Worm (Caenorhabditis elegans): ENCODE data around the gene snu-66.

Gene snu-66

ce11 chrV:7575563-7575962 is at the start of gene snu-66, which contains the start of gene ints-9:
Gene snu-66, minus strand, starts transcription at chrV:7575670.
Gene ints-9, plus strand, starts transcription at chrV:7575802.
- TF ChIP-seq crh-2 (tag; optimal IDR thresholded peaks at IDR 0.05): peak; percentile 51
- TF ChIP-seq gmeb-1 (tag; optimal IDR thresholded peaks at IDR 0.05): peak; percentile 82
- TF ChIP-seq blmp-1 (tag; optimal IDR thresholded peaks at IDR 0.05; ENCODE audit: insufficient read depth): no peak
- TF ChIP-seq ztf-1 (GFP tag; conservative IDR thresholded peaks at IDR 0.05): no peak
- TF ChIP-seq C34F6.9 (tag; optimal IDR thresholded peaks at IDR 0.05): peak; percentile 86
- TF ChIP-seq unc-39 (tag; optimal IDR thresholded peaks at IDR 0.05): no peak
- no peak for TF ChIP-seq mbf-1 (tag; optimal IDR thresholded peaks at IDR 0.05)
- TF ChIP-seq elt-1 (tag; optimal IDR thresholded peaks at IDR 0.05): no peak
- no peak for TF ChIP-seq ZK546.5 (tag; optimal IDR thresholded peaks at IDR 0.05)
- no peak for TF ChIP-seq lin-39 (tag; optimal IDR thresholded peaks at IDR 0.05)
- peak; percentile 81 for TF ChIP-seq unc-55 (GFP tag; optimal IDR thresholded peaks at IDR 0.05)
- TF ChIP-seq lin-13 (GFP tag; optimal IDR thresholded peaks at IDR 0.05): peak; percentile 40
- TF ChIP-seq snpc-4 (tag; optimal IDR thresholded peaks at IDR 0.05): peak; percentile 22
- no peak for TF ChIP-seq ceh-16 (tag; optimal IDR thresholded peaks at IDR 0.05)
- no peak for TF ChIP-seq nhr-10 (tag; optimal IDR thresholded peaks at IDR 0.05)
- TF ChIP-seq sem-4 (tag; optimal IDR thresholded peaks at IDR 0.05): peak; percentile 16
- no peak for TF ChIP-seq fos-1 (tag; optimal IDR thresholded peaks at IDR 0.05)
- no peak for TF ChIP-seq nhr-12 (tag; optimal IDR thresholded peaks at IDR 0.05)
- no peak for TF ChIP-seq zag-1 (tag; optimal IDR thresholded peaks at IDR 0.05)
- no peak for TF ChIP-seq egl-27 (tag; optimal IDR thresholded peaks at IDR 0.05)
- TF ChIP-seq ceh-82 (tag; optimal IDR thresholded peaks at IDR 0.05): no peak
- peak; percentile 65 for TF ChIP-seq nhr-129 (tag; optimal IDR thresholded peaks at IDR 0.05)
- no peak for TF ChIP-seq R02D3.7 (tag; optimal IDR thresholded peaks at IDR 0.05)
- no peak for TF ChIP-seq peb-1 (tag; optimal IDR thresholded peaks at IDR 0.05)
- no peak for TF ChIP-seq nhr-77 (tag; optimal IDR thresholded peaks at IDR 0.05)
- TF ChIP-seq F13H6.1 (tag; optimal IDR thresholded peaks at IDR 0.05): peak; percentile 69
- TF ChIP-seq sma-9 (GFP tag; optimal IDR thresholded peaks at IDR 0.05): peak; percentile 74
- no peak for TF ChIP-seq sma-9 (tag; optimal IDR thresholded peaks at IDR 0.05)
- TF ChIP-seq skn-1 (tag; optimal IDR thresholded peaks at IDR 0.05): no peak
- no peak for TF ChIP-seq unc-62 (GFP tag; optimal IDR thresholded peaks at IDR 0.05)
- TF ChIP-seq ztf-4 (tag; optimal IDR thresholded peaks at IDR 0.05): no peak
- no peak for TF ChIP-seq elt-3 (tag; optimal IDR thresholded peaks at IDR 0.05)
- TF ChIP-seq mab-5 (tag; optimal IDR thresholded peaks at IDR 0.05): no peak
- no peak for TF ChIP-seq mdl-1 (tag; optimal IDR thresholded peaks at IDR 0.05)
- TF ChIP-seq Y55F3AM.14 (GFP tag; optimal IDR thresholded peaks at IDR 0.05): no peak
- TF ChIP-seq nhr-23 (tag; optimal IDR thresholded peaks at IDR 0.05): no peak
- TF ChIP-seq ztf-11 (tag; optimal IDR thresholded peaks at IDR 0.05): no peak
- peak; percentile 63 to 82 for TF ChIP-seq lsy-2 (tag; optimal IDR thresholded peaks at IDR 0.05)
- TF ChIP-seq nhr-25 (tag; optimal IDR thresholded peaks at IDR 0.05): no peak
- no peak for TF ChIP-seq ama-1 (optimal IDR thresholded peaks at IDR 0.05)
- TF ChIP-seq aly-2 (tag; optimal IDR thresholded peaks at IDR 0.05): no peak
- TF ChIP-seq sma-3 (GFP tag; optimal IDR thresholded peaks at IDR 0.05): peak; percentile 52
- TF ChIP-seq nhr-11 (tag; optimal IDR thresholded peaks at IDR 0.05): no peak
- peak; percentile 36 for TF ChIP-seq nhr-6 (tag; optimal IDR thresholded peaks at IDR 0.05)
- no peak for TF ChIP-seq alr-1 (tag; optimal IDR thresholded peaks at IDR 0.05)
- TF ChIP-seq lin-11 (tag; optimal IDR thresholded peaks at IDR 0.05): no peak
- no peak for TF ChIP-seq nhr-237 (tag; optimal IDR thresholded peaks at IDR 0.05)
- TF ChIP-seq dmd-4 (tag; optimal IDR thresholded peaks at IDR 0.05): no peak
- peak; percentile 49 for TF ChIP-seq nhr-21 (tag; optimal IDR thresholded peaks at IDR 0.05)

Measured in whole organism, L2 larva.